Worm (Caenorhabditis elegans) whole organism, late embryonic: ENCODE results near the gene marc-1.

Experiments used
- T23F11.4 ChIP-seq: fragments of 200-800 bp; sonication (Bioruptor generic); optimal IDR thresholded peaks from 2 replicates; lab custom pipeline; 2018; ENCODE audit warnings: mild to moderate bottlenecking, missing genetic modification characterization, missing compliant biosample characterization
- ceh-14 ChIP-seq: sonication (generic microtip); optimal IDR thresholded peaks from 2 replicates; lab custom pipeline; 2016; ENCODE audit warnings: missing genotype, missing genetic modification characterization, missing compliant biosample characterization
- ceh-18 ChIP-seq: sonication (generic microtip); optimal IDR thresholded peaks from 2 replicates; lab custom pipeline; 2016; ENCODE audit warnings: missing genetic modification characterization, missing compliant biosample characterization
- ceh-9 ChIP-seq: sonication (generic microtip); optimal IDR thresholded peaks from 2 replicates; lab custom pipeline; 2016; ENCODE audit warnings: mild to moderate bottlenecking, missing genetic modification characterization, inconsistent platforms, missing compliant biosample characterization
- che-1 ChIP-seq: sonication (generic microtip); optimal IDR thresholded peaks from 2 replicates; lab custom pipeline; 2016; ENCODE audit warnings: mild to moderate bottlenecking, missing genetic modification characterization, missing compliant biosample characterization
- hlh-30 ChIP-seq: sonication (generic microtip); optimal IDR thresholded peaks from 2 replicates; lab custom pipeline; 2017; ENCODE audit warnings: antibody characterized with exemption, missing genetic modification characterization, missing compliant biosample characterization; ENCODE audit not compliant: insufficient read depth
- lim-6 ChIP-seq: sonication (generic microtip); optimal IDR thresholded peaks from 2 replicates; lab custom pipeline; 2016; ENCODE audit warnings: missing genetic modification characterization, missing compliant biosample characterization
- lin-11 ChIP-seq: fragments of 200-800 bp; sonication (Bioruptor generic); optimal IDR thresholded peaks from 2 replicates; lab custom pipeline; 2018; ENCODE audit warnings: mild to moderate bottlenecking, missing genetic modification characterization, missing compliant biosample characterization
- nfya-1 ChIP-seq: sonication (generic microtip); optimal IDR thresholded peaks from 2 replicates; lab custom pipeline; 2017; ENCODE audit warnings: missing genetic modification characterization, mild to moderate bottlenecking, missing compliant biosample characterization, antibody characterized with exemption, moderate library complexity
- nhr-11 ChIP-seq: fragments of 150-350 bp; optimal IDR thresholded peaks from 2 replicates; lab custom pipeline; 2014; ENCODE audit warnings: missing biosample characterization, missing genetic modification characterization
- ttx-3 ChIP-seq: sonication (generic microtip); optimal IDR thresholded peaks from 2 replicates; lab custom pipeline; 2016; ENCODE audit warnings: missing genetic modification reagents, missing genetic modification characterization, missing compliant biosample characterization
- unc-55 ChIP-seq: sonication (generic microtip); optimal IDR thresholded peaks from 2 replicates; lab custom pipeline; 2017; ENCODE audit warnings: missing biosample characterization, missing genetic modification reagents, missing genetic modification characterization

ce11 chrV:9744934-9745333 lies 5.4 kb downstream of the marc-1 start, which contains the start of gene F58E6.13:
- TF ChIP-seq ceh-18 (tag; lab: Kevin White, UChicago) (no peak), unc-55 (no peak), T23F11.4 (GFP tag; lab: Kevin White, UChicago) (no peak), ceh-14 (no peak), ttx-3 (tag; lab: Kevin White, UChicago) (no peak), lin-11 (tag; lab: Kevin White, UChicago) (no peak), hlh-30 (tag; lab: Kevin White, UChicago) (no peak), nfya-1 (tag; lab: Kevin White, UChicago) (no peak), che-1 (no peak), ceh-9 (no peak), nhr-11 (tag; lab: Kevin White, UChicago) (no peak), lim-6 (tag; lab: Kevin White, UChicago) (no peak)
